Fruit fly (Drosophila melanogaster): ENCODE results near the gene CG13127.
A peak's percentile ranks its signal among the peaks of the same experiment; 100 is the strongest.

The CG13127 gene

dm6 chr2L:10026376-10026775 is at the start of gene CG13127:
CG13127 (plus strand) TSS chr2L:10026676.
- TF ChIP-seq Dll (optimal IDR thresholded peaks at IDR 0.05) (no peak), usp (GFP tag; optimal IDR thresholded peaks at IDR 0.05) (no peak), psq (optimal IDR thresholded peaks at IDR 0.05) (no peak), EcR (GFP tag; optimal IDR thresholded peaks at IDR 0.05) (no peak), CG8478 (optimal IDR thresholded peaks at IDR 0.05) (no peak), pan (optimal IDR thresholded peaks at IDR 0.05) (no peak)

- TF ChIP-seq EcR (GFP tag; optimal IDR thresholded peaks at IDR 0.05) (no peak), Dll (optimal IDR thresholded peaks at IDR 0.05) (no peak), usp (GFP tag; optimal IDR thresholded peaks at IDR 0.05) (no peak), CG8478 (optimal IDR thresholded peaks at IDR 0.05) (no peak), pan (optimal IDR thresholded peaks at IDR 0.05) (no peak), psq (optimal IDR thresholded peaks at IDR 0.05) (no peak)
Observed at dm6 chr2L:9981809-9982208, 44.7 kb upstream of the CG13127 start.

- no peak for TF ChIP-seq psq (optimal IDR thresholded peaks at IDR 0.05)
- TF ChIP-seq usp (GFP tag; optimal IDR thresholded peaks at IDR 0.05), result no peak
- no peak for TF ChIP-seq EcR (GFP tag; optimal IDR thresholded peaks at IDR 0.05)
- TF ChIP-seq Dll (optimal IDR thresholded peaks at IDR 0.05), result no peak
- no peak for TF ChIP-seq pan (optimal IDR thresholded peaks at IDR 0.05)
- no peak for TF ChIP-seq CG8478 (optimal IDR thresholded peaks at IDR 0.05)
Observed at dm6 chr2L:9982516-9982915, 44.0 kb upstream of the CG13127 start.

DNA sequence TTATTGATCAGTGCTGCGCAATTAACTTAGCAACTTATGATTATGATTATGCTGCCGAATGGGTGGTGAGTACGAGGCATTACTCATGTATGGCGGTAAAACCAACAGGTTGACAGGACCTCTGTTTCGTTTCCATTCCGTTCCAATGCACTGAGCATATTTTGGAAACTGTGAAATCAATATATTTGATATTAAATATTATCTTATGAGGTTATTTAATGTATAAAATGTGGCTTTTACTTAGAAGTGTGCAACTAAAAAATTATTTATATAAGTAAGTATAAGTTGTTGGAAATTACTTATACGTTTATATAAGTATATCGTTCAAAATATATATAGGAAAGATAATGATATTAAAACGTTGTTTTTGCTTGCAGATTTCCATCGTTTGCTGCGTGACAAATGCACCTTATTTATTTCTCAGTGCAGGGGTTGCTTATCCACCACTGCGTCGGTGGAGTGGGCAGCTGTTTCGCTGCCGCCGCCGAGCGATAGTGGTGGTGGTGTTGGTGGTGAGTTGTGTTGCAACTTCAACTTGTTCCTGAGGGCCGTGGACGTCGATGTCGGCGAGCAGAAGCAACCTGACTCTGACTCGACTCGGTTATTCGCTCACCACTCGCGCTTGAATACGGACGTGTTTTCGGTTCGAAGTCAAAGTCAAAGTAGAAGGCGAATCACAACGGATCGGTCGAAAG is 42.3 kb upstream of the CG13127 start, which contains the start of gene bib:
bib (plus strand) TSS at position 568 of the 695 bp plus-strand sequence.
- TF ChIP-seq CG8478 (optimal IDR thresholded peaks at IDR 0.05) (no peak), Dll (optimal IDR thresholded peaks at IDR 0.05) (no peak), EcR (GFP tag; optimal IDR thresholded peaks at IDR 0.05) (no peak), usp (GFP tag; optimal IDR thresholded peaks at IDR 0.05) (no peak), pan (optimal IDR thresholded peaks at IDR 0.05) (no peak), psq (optimal IDR thresholded peaks at IDR 0.05) (no peak)

- TF ChIP-seq psq (optimal IDR thresholded peaks at IDR 0.05) (no peak), Dll (optimal IDR thresholded peaks at IDR 0.05) (no peak), EcR (GFP tag; optimal IDR thresholded peaks at IDR 0.05) (peak in 1 of 2 experiments; percentile 3), pan (optimal IDR thresholded peaks at IDR 0.05) (no peak), usp (GFP tag; optimal IDR thresholded peaks at IDR 0.05) (no peak), CG8478 (optimal IDR thresholded peaks at IDR 0.05) (no peak)
Observed at dm6 chr2L:9986402-9987350, 39.8 kb upstream of the CG13127 start.

DNA sequence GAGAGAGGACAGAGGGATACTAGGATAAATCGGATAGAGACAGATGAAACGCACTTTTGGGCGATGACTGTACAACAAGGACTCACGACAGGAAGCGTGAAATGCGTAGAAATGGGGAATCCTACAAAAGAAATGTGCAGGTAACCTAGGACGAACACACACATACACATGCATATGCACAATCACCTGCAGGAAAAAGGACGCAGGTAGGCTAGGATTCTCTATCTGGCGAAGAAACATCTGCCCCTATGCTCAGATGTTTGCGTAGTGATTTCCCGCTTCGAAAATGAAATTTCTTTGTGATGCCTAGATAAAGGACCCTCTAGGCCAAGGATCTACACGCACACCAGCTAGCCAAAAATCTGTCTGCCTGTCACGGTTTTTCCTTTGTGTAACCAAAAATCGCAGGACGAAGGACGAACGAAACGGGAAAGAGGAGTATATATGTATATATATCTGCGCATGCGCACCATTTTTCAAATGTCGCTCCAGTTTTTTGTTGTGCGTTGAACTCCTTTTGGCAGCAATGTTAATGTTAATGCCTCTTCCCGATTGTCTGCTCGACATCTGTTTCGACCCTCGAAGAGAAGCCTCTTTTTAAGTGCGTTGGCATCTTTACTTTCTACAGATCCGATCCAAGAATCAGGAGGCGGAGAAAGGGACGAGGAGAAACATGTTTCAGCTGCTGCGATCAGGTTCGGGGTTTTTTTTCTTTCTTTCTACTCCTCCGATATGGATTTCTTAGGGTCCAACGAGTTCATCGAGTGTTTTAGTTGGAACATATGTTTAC is 38.1 kb upstream of the CG13127 start:
- TF ChIP-seq CG8478 (optimal IDR thresholded peaks at IDR 0.05) (no peak), EcR (GFP tag; optimal IDR thresholded peaks at IDR 0.05) (no peak), Dll (optimal IDR thresholded peaks at IDR 0.05) (no peak), pan (optimal IDR thresholded peaks at IDR 0.05) (no peak), usp (GFP tag; optimal IDR thresholded peaks at IDR 0.05) (no peak), psq (optimal IDR thresholded peaks at IDR 0.05) (no peak)

- no peak for TF ChIP-seq pan (optimal IDR thresholded peaks at IDR 0.05)
- TF ChIP-seq usp (GFP tag; optimal IDR thresholded peaks at IDR 0.05), result no peak
- TF ChIP-seq Dll (optimal IDR thresholded peaks at IDR 0.05), result no peak
- TF ChIP-seq EcR (GFP tag; optimal IDR thresholded peaks at IDR 0.05), result no peak
- TF ChIP-seq psq (optimal IDR thresholded peaks at IDR 0.05), result no peak
- no peak for TF ChIP-seq CG8478 (optimal IDR thresholded peaks at IDR 0.05)
Observed at dm6 chr2L:9989275-9989674, 37.2 kb upstream of the CG13127 start.

DNA sequence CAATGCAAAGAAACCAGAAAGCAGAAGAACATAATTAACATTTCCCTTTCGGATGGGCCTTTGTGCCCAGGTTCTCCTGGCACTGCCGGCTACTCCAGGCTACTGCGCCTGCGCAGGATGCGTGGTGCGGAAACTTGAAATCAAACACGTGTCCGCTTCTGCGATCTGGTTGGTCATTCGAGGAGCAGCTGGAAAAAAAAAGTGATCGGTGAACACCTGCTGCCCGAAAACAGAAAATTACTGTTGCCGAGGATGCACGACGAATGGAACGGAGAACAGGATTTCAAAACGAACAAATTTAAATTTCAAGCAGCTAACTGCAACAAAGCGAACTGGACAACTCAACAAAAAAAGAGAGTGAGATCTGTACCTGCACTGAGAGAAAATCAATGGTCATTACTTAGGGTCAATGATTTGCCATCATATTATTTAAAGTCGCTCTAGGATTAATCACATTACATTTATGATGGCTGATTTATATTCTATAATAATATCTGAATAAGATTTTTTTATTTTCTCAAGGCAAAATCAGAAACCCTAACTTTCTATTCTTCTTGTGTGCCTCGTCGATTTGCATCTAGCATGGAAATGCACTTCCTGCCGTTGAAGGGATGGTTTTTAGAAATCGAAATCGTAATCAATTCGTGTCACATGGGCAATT is 36.5 kb upstream of the CG13127 start:
- TF ChIP-seq CG8478 (optimal IDR thresholded peaks at IDR 0.05), result no peak

DNA sequence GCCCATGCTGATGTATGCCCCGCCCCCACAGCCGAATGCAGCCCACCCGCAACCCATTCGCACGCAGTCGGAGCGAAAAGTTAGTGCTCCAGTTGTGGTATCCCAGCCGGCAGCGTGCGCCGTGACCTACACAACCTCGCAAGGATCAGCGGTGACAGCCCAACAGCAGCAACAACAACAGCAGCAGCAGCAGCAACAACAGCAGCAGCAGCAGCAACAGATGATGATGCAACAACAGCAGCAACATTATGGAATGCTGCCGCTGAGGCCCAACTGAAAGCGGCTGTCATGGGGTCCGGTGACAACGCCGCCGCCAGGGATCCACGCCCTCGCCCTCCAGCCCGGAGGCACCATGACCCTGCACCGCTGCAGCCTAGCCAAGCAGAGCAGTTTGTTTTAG is 32.1 kb upstream of the CG13127 start:
- TF ChIP-seq EcR (GFP tag; optimal IDR thresholded peaks at IDR 0.05) (no peak), pan (optimal IDR thresholded peaks at IDR 0.05) (no peak), usp (GFP tag; optimal IDR thresholded peaks at IDR 0.05) (no peak), Dll (optimal IDR thresholded peaks at IDR 0.05) (no peak), CG8478 (optimal IDR thresholded peaks at IDR 0.05) (no peak), psq (optimal IDR thresholded peaks at IDR 0.05) (no peak)

DNA sequence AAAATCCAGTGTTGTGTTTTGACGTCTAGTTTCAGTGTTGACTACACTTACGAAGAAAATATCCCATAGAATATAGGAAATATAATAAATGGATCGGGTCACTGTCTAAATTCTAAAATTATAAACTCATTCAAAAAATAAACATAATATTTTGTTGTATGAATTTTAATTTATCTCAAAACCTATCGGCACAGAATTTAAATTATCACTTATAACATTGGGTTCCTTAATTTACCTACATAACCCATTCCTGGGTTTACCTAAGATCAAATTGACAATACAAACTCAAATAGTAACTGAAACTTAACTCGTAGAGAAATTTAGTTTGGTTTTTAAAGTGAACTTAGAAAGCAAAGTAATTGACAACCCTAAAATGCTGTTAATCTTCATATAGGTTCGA is 29.9 kb upstream of the CG13127 start:
- TF ChIP-seq usp (GFP tag; optimal IDR thresholded peaks at IDR 0.05) (no peak), CG8478 (optimal IDR thresholded peaks at IDR 0.05) (no peak), EcR (GFP tag; optimal IDR thresholded peaks at IDR 0.05) (no peak), psq (optimal IDR thresholded peaks at IDR 0.05) (no peak), Dll (optimal IDR thresholded peaks at IDR 0.05) (no peak), pan (optimal IDR thresholded peaks at IDR 0.05) (no peak)
